Fruit fly (Drosophila melanogaster) whole organism, embryonic: Measurements from ENCODE around the gene beag.
A peak's percentile ranks its signal among the peaks of the same experiment; 100 is the strongest.

Experiments used
- BtbVII ChIP-seq: fragments of 200-800 bp; sonication (Bioruptor generic); optimal IDR thresholded peaks from 3 replicates; lab custom pipeline; 2017; ENCODE audit warnings: missing biosample characterization, mild to moderate bottlenecking, missing genetic modification characterization
- CG10321 ChIP-seq: fragments of 200-800 bp; sonication (Bioruptor generic); IDR thresholded peaks from 2 replicates; pipeline ENCODE4 v1.3.6; 2022; ENCODE audit warnings: missing biosample characterization, missing genetic modification characterization
- CG11456 ChIP-seq: fragments of 200-800 bp; sonication (Bioruptor generic); IDR thresholded peaks from 3 replicates; pipeline ENCODE4 v1.3.6; 2022; ENCODE audit warnings: missing biosample characterization, missing genetic modification characterization
- CG13775 ChIP-seq: fragments of 200-800 bp; sonication (Bioruptor generic); optimal IDR thresholded peaks from 3 replicates; lab custom pipeline; 2017; ENCODE audit warnings: missing biosample characterization, mild to moderate bottlenecking, missing genetic modification characterization
- CG13894 ChIP-seq: fragments of 200-800 bp; sonication (Bioruptor generic); optimal IDR thresholded peaks from 3 replicates; lab custom pipeline; 2018; ENCODE audit warnings: missing biosample characterization, mild to moderate bottlenecking, missing genetic modification characterization, moderate library complexity
- CG15514 ChIP-seq: fragments of 200-800 bp; sonication (Bioruptor generic); optimal IDR thresholded peaks from 3 replicates; lab custom pipeline; 2017; ENCODE audit warnings: missing biosample characterization, missing genetic modification characterization, mild to moderate bottlenecking, moderate library complexity, missing genetic modification reagents
- CG17385 ChIP-seq: fragments of 200-800 bp; sonication (Bioruptor generic); optimal IDR thresholded peaks from 3 replicates; lab custom pipeline; 2018; ENCODE audit warnings: missing biosample characterization, mild to moderate bottlenecking, missing genetic modification characterization
- CG31441 ChIP-seq: fragments of 200-800 bp; sonication (Bioruptor generic); IDR thresholded peaks from 2 replicates; pipeline ENCODE4 v1.3.6; 2022; ENCODE audit warnings: missing biosample characterization, missing genetic modification characterization
- CG3281 ChIP-seq: fragments of 200-800 bp; sonication (Bioruptor generic); optimal IDR thresholded peaks from 3 replicates; lab custom pipeline; 2017; ENCODE audit warnings: missing biosample characterization, mild to moderate bottlenecking, missing genetic modification characterization
- CG34422 ChIP-seq: fragments of 200-800 bp; sonication (Bioruptor generic); IDR thresholded peaks from 3 replicates; pipeline ENCODE4 v1.3.6; 2022; ENCODE audit warnings: missing biosample characterization, missing genetic modification characterization
- CG6689 ChIP-seq: fragments of 200-800 bp; sonication (Bioruptor generic); IDR thresholded peaks from 2 replicates; pipeline ENCODE4 v1.3.6; 2022; ENCODE audit warnings: missing biosample characterization, missing genetic modification characterization
- CG6791 ChIP-seq: fragments of 200-800 bp; sonication (Bioruptor generic); IDR thresholded peaks from 3 replicates; pipeline ENCODE4 v1.3.6; 2022; ENCODE audit warnings: missing biosample characterization, missing genetic modification characterization; ENCODE audit not compliant: partially characterized antibody
- CG7928 ChIP-seq: fragments of 200-800 bp; sonication (Bioruptor generic); optimal IDR thresholded peaks from 2 replicates; lab custom pipeline; 2017; ENCODE audit warnings: missing biosample characterization, mild to moderate bottlenecking, missing genetic modification characterization
- CG8359 ChIP-seq: fragments of 200-800 bp; sonication (Bioruptor generic); optimal IDR thresholded peaks from 2 replicates; lab custom pipeline; 2017; ENCODE audit warnings: missing biosample characterization, mild to moderate bottlenecking, missing genetic modification characterization, borderline replicate concordance
- CG8924 ChIP-seq: fragments of 200-800 bp; optimal IDR thresholded peaks from 3 replicates; lab custom pipeline; 2019; ENCODE audit warnings: missing biosample characterization, mild to moderate bottlenecking, missing genetic modification characterization, moderate library complexity
- CoRest ChIP-seq: fragments of 200-800 bp; sonication (Bioruptor generic); optimal IDR thresholded peaks from 3 replicates; lab custom pipeline; 2018; ENCODE audit warnings: missing biosample characterization, mild to moderate bottlenecking, missing genetic modification characterization, moderate library complexity
- Deaf1 ChIP-seq: fragments of 200-800 bp; optimal IDR thresholded peaks from 3 replicates; lab custom pipeline; 2019; ENCODE audit warnings: missing biosample characterization, mild to moderate bottlenecking, missing genetic modification characterization, moderate library complexity
- Eip74EF ChIP-seq, 2 experiments: fragments of 200-800 bp in 1 of 2; fragments of >200 bp in 1 of 2; sonication (Bioruptor generic) in 1 of 2; optimal IDR thresholded peaks; 2 replicates each; lab custom pipeline; 2017 to 2019; ENCODE audit warnings: missing biosample characterization in 2 of 2, missing genetic modification characterization in 2 of 2, mild to moderate bottlenecking in 1 of 2, moderate library complexity in 1 of 2
- Fer2 ChIP-seq: fragments of 200-800 bp; sonication (Bioruptor generic); optimal IDR thresholded peaks from 2 replicates; lab custom pipeline; 2018; ENCODE audit warnings: missing biosample characterization, mild to moderate bottlenecking, missing genetic modification characterization, moderate library complexity
- Fer3 ChIP-seq: fragments of 200-800 bp; sonication (Bioruptor generic); optimal IDR thresholded peaks from 2 replicates; lab custom pipeline; 2018; ENCODE audit warnings: missing biosample characterization, mild to moderate bottlenecking, missing genetic modification characterization, moderate library complexity
- HHEX ChIP-seq: fragments of 200-800 bp; sonication (Bioruptor generic); optimal IDR thresholded peaks from 3 replicates; lab custom pipeline; 2017; ENCODE audit warnings: missing biosample characterization, mild to moderate bottlenecking, missing genetic modification characterization, missing genetic modification reagents
- Hmx ChIP-seq: fragments of 200-800 bp; sonication (Bioruptor generic); optimal IDR thresholded peaks from 2 replicates; lab custom pipeline; 2016; ENCODE audit warnings: missing biosample characterization, missing genetic modification characterization
- Hr39 ChIP-seq: fragments of >200 bp; optimal IDR thresholded peaks from 2 replicates; lab custom pipeline; 2017
- Hr51 ChIP-seq, 2 experiments: fragments of 200-800 bp; sonication (Bioruptor generic); optimal IDR thresholded peaks; 2 replicates in 1 of 2; 3 replicates in 1 of 2; lab custom pipeline; 2016 to 2018; ENCODE audit warnings: missing biosample characterization in 2 of 2, missing genetic modification characterization in 2 of 2, mild to moderate bottlenecking in 1 of 2, moderate library complexity in 1 of 2
- Opbp ChIP-seq: fragments of 200-800 bp; sonication (Bioruptor generic); IDR thresholded peaks from 3 replicates; pipeline ENCODE4 v1.3.6; 2022; ENCODE audit warnings: missing biosample characterization, missing genetic modification characterization; ENCODE audit not compliant: partially characterized antibody
- PHDP ChIP-seq: fragments of 200-800 bp; sonication (Bioruptor generic); optimal IDR thresholded peaks from 3 replicates; lab custom pipeline; 2018; ENCODE audit warnings: missing biosample characterization, mild to moderate bottlenecking, missing genetic modification characterization, moderate library complexity
- Pdp1 ChIP-seq, 2 experiments: fragments of 200-800 bp; sonication (Bioruptor generic); optimal IDR thresholded peaks; 3 replicates each; lab custom pipeline; 2016; ENCODE audit warnings: missing biosample characterization in 2 of 2, missing genetic modification characterization in 2 of 2, mild to moderate bottlenecking in 1 of 2, moderate library complexity in 1 of 2
- Ptx1 ChIP-seq: fragments of 200-800 bp; sonication (Bioruptor generic); IDR thresholded peaks from 2 replicates; pipeline ENCODE4 v1.3.6; 2022; ENCODE audit warnings: missing biosample characterization, missing genetic modification characterization
- Rfx ChIP-seq: fragments of 200-800 bp; sonication (Bioruptor generic); IDR thresholded peaks from 2 replicates; pipeline ENCODE4 v1.3.6; 2022; ENCODE audit warnings: missing biosample characterization, missing genetic modification characterization
- Sin3A ChIP-seq: fragments of >200 bp; optimal IDR thresholded peaks from 2 replicates; lab custom pipeline; 2018
- Ssrp ChIP-seq: fragments of 200-800 bp; sonication (Bioruptor generic); optimal IDR thresholded peaks from 2 replicates; lab custom pipeline; 2018; ENCODE audit warnings: missing biosample characterization, mild to moderate bottlenecking, missing genetic modification characterization, moderate library complexity
- abd-A ChIP-seq: fragments of 200-800 bp; sonication (Bioruptor generic); optimal IDR thresholded peaks from 3 replicates; lab custom pipeline; 2019; ENCODE audit warnings: missing biosample characterization, mild to moderate bottlenecking, missing genetic modification characterization, moderate library complexity
- crc ChIP-seq: fragments of 200-800 bp; sonication (Bioruptor generic); optimal IDR thresholded peaks from 2 replicates; lab custom pipeline; 2016; ENCODE audit warnings: missing biosample characterization, missing genetic modification characterization
- crol ChIP-seq: fragments of 200-800 bp; sonication (Bioruptor generic); IDR thresholded peaks from 2 replicates; pipeline ENCODE4 v1.3.6; 2022; ENCODE audit warnings: missing biosample characterization, missing genetic modification characterization
- dmrt99B ChIP-seq: fragments of 200-800 bp; sonication (Bioruptor generic); optimal IDR thresholded peaks from 2 replicates; lab custom pipeline; 2018; ENCODE audit warnings: missing biosample characterization, mild to moderate bottlenecking, missing genetic modification characterization, moderate library complexity
- eve ChIP-seq, 2 experiments: fragments of >200 bp; optimal IDR thresholded peaks; 2 replicates each; lab custom pipeline; 2017; ENCODE audit warnings: missing biosample characterization in 2 of 2, missing genetic modification characterization in 2 of 2
- fd96Cb ChIP-seq: fragments of 200-800 bp; sonication (Bioruptor generic); optimal IDR thresholded peaks from 2 replicates; lab custom pipeline; 2018; ENCODE audit warnings: missing biosample characterization, mild to moderate bottlenecking, missing genetic modification characterization, moderate library complexity
- gem ChIP-seq: fragments of 200-800 bp; sonication (Bioruptor generic); optimal IDR thresholded peaks from 2 replicates; lab custom pipeline; 2019; ENCODE audit warnings: missing biosample characterization, mild to moderate bottlenecking, missing genetic modification characterization, moderate library complexity
- lov ChIP-seq, 2 experiments: fragments of 200-800 bp in 1 of 2; fragments of >200 bp in 1 of 2; sonication (Bioruptor generic) in 1 of 2; IDR thresholded peaks in 1 of 2; optimal IDR thresholded peaks in 1 of 2; 2 replicates in 1 of 2; 3 replicates in 1 of 2; pipeline versions ENCODE4 v1.3.6 to Lab custom; 2017 to 2022; ENCODE audit warnings: missing biosample characterization in 1 of 2, missing genetic modification characterization in 1 of 2
- oc ChIP-seq: fragments of 200-800 bp; sonication (Bioruptor generic); optimal IDR thresholded peaks from 2 replicates; lab custom pipeline; 2018; ENCODE audit warnings: missing biosample characterization, mild to moderate bottlenecking, missing genetic modification characterization, moderate library complexity
- org-1 ChIP-seq: fragments of 200-800 bp; sonication (Bioruptor generic); optimal IDR thresholded peaks from 2 replicates; lab custom pipeline; 2017; ENCODE audit warnings: missing biosample characterization, missing genetic modification characterization
- sens ChIP-seq: fragments of 200-800 bp; sonication (Bioruptor generic); peaks from one replicate; lab custom pipeline; 2016; ENCODE audit warnings: missing biosample characterization, missing genetic modification characterization
- zen ChIP-seq: fragments of 200-800 bp; sonication (Bioruptor generic); optimal IDR thresholded peaks from 3 replicates; lab custom pipeline; 2018; ENCODE audit warnings: missing biosample characterization, mild to moderate bottlenecking, missing genetic modification characterization, moderate library complexity

The beag gene

dm6 chr3R:9083379-9083778, 18.5 kb upstream of the beag start (continued):
- peak; percentile 57 for TF ChIP-seq dmrt99B (tag; lab: Kevin White, UChicago)
- peak; percentile 34; the same call in 1 of the 2 replicates for TF ChIP-seq CG31441
- peak in 1 of 2 experiments; percentile 58 for TF ChIP-seq eve (GFP tag; optimal IDR thresholded peaks at IDR 0.05; lab: Kevin White, UChicago)
- no peak for TF ChIP-seq Eip74EF (GFP tag; optimal IDR thresholded peaks at IDR 0.05; lab: Kevin White, UChicago)
- 0 out of 2 replicates have a peak, but pooled peaks have one; percentile 17 for TF ChIP-seq CG6689 (GFP tag; lab: Robert Waterston, UW)
- peak; percentile 2 for TF ChIP-seq CG15514 (GFP tag; lab: Kevin White, UChicago)
- no peak for TF ChIP-seq Pdp1 (GFP tag; optimal IDR thresholded peaks at IDR 0.05; lab: Kevin White, UChicago)
- peak; percentile 28 for TF ChIP-seq Ssrp (tag; lab: Kevin White, UChicago)
- TF ChIP-seq BtbVII, result peak; percentile 6
- TF ChIP-seq CG34422, result 0 out of 3 replicates have a peak, but pooled peaks have one; percentile 30
- TF ChIP-seq CG3281 (GFP tag; lab: Kevin White, UChicago), result peak; percentile 40
- peak; percentile 33 for TF ChIP-seq Fer3 (tag; lab: Kevin White, UChicago)
- TF ChIP-seq Rfx (GFP tag; lab: Robert Waterston, UW), result peak; percentile 49
- peak; percentile 12 for TF ChIP-seq CoRest
- TF ChIP-seq fd96Cb (tag; lab: Kevin White, UChicago), result peak; percentile 28
- peak; percentile 23 for TF ChIP-seq CG8924 (tag; lab: Kevin White, UChicago)
- TF ChIP-seq sens (GFP tag; lab: Kevin White, UChicago), result peak; percentile 57
- TF ChIP-seq oc (tag; lab: Kevin White, UChicago), result no peak
- TF ChIP-seq CG8359 (GFP tag; lab: Kevin White, UChicago), result no peak
- peak; percentile 64 for TF ChIP-seq gem (tag; lab: Kevin White, UChicago)

- TF ChIP-seq abd-A (tag; lab: Kevin White, UChicago) (peak; percentile 33), Hmx (GFP tag; lab: Kevin White, UChicago) (no peak), Fer2 (no peak), PHDP (no peak), Rfx (GFP tag; lab: Robert Waterston, UW) (peak; percentile 24; the same call in 1 of the 2 replicates), Deaf1 (tag; lab: Kevin White, UChicago) (peak; percentile 68), CG13894 (tag; lab: Kevin White, UChicago) (peak; percentile 56)
These were observed 17.5 kb upstream of the beag start for dm6 chr3R:9082332-9082731.

- TF ChIP-seq crc (GFP tag; lab: Kevin White, UChicago), result no peak
- no peak for TF ChIP-seq CG10321
- TF ChIP-seq CG6791 (GFP tag; lab: Robert Waterston, UW), result no peak
- TF ChIP-seq HHEX (GFP tag; lab: Kevin White, UChicago), result no peak
- TF ChIP-seq CG11456 (GFP tag; lab: Robert Waterston, UW), result 0 out of 3 replicates have a peak, but pooled peaks have one; percentile 24
- no peak for TF ChIP-seq CG17385 (GFP tag; lab: Kevin White, UChicago)
- no peak for TF ChIP-seq Sin3A
- peak; percentile 32; the same call in 1 of the 2 replicates for TF ChIP-seq crol (GFP tag; lab: Robert Waterston, UW)
- TF ChIP-seq Opbp (GFP tag; lab: Robert Waterston, UW), result 0 out of 3 replicates have a peak, but pooled peaks have one; percentile 23
- no peak for TF ChIP-seq lov (optimal IDR thresholded peaks at IDR 0.05; lab: Kevin White, UChicago)
- TF ChIP-seq lov (GFP tag; IDR thresholded peaks at IDR 0.05; lab: Robert Waterston, UW), result peak; percentile 44; the same call in 1 of the 3 replicates
- TF ChIP-seq Hr51 (GFP tag; optimal IDR thresholded peaks at IDR 0.05; lab: Kevin White, UChicago), result no peak
- no peak for TF ChIP-seq org-1
- no peak for TF ChIP-seq Ptx1 (GFP tag; lab: Robert Waterston, UW)
- no peak for TF ChIP-seq CG13775 (GFP tag; lab: Kevin White, UChicago)
- no peak for TF ChIP-seq CG7928 (GFP tag; lab: Kevin White, UChicago)
- peak; percentile 88 for TF ChIP-seq Hr39
- no peak for TF ChIP-seq zen (tag; lab: Kevin White, UChicago)
- TF ChIP-seq oc (tag; lab: Kevin White, UChicago), result no peak
These were observed 14.8 kb upstream of the beag start for dm6 chr3R:9079638-9080037.
